Worm (Caenorhabditis elegans) whole organism, midembryonic: ENCODE measurements around the gene F46H6.5.

ENCODE experiments used
- T22C8.4 ChIP-seq: fragments of 200-800 bp; sonication (Bioruptor generic); IDR thresholded peaks from 2 replicates; pipeline ENCODE4 v1.3.6; 2022; ENCODE audit warnings: missing genetic modification characterization, missing compliant biosample characterization
- cog-1 ChIP-seq: sonication (generic microtip); optimal IDR thresholded peaks from 2 replicates; lab custom pipeline; 2016; ENCODE audit warnings: missing genetic modification characterization, missing compliant biosample characterization
- flt-1 ChIP-seq: fragments of 200-800 bp; sonication (Bioruptor generic); IDR thresholded peaks from 2 replicates; pipeline ENCODE4 v1.3.6; 2022; ENCODE audit warnings: missing genetic modification characterization, missing compliant biosample characterization
- klf-2 ChIP-seq: fragments of 200-800 bp; sonication (Bioruptor generic); conservative IDR thresholded peaks from 2 replicates; pipeline ENCODE4 v1.3.6; 2022; ENCODE audit warnings: missing genetic modification reagents, missing genetic modification characterization, missing compliant biosample characterization
- med-1 ChIP-seq: sonication (generic microtip); optimal IDR thresholded peaks from 2 replicates; lab custom pipeline; 2017; ENCODE audit warnings: missing genetic modification characterization, mild to moderate bottlenecking, missing compliant biosample characterization, antibody characterized with exemption, missing genetic modification reagents; ENCODE audit not compliant: insufficient read depth
- ztf-23 ChIP-seq: fragments of 200-800 bp; sonication (Bioruptor generic); IDR thresholded peaks from 2 replicates; pipeline ENCODE4 v1.3.6; 2022; ENCODE audit warnings: missing genetic modification reagents, missing genetic modification characterization, missing compliant biosample characterization
- ztf-29 ChIP-seq: fragments of 200-800 bp; sonication (Bioruptor generic); IDR thresholded peaks from 2 replicates; pipeline ENCODE4 v1.3.6; 2022; ENCODE audit warnings: missing genetic modification reagents, missing genetic modification characterization, missing compliant biosample characterization

DNA sequence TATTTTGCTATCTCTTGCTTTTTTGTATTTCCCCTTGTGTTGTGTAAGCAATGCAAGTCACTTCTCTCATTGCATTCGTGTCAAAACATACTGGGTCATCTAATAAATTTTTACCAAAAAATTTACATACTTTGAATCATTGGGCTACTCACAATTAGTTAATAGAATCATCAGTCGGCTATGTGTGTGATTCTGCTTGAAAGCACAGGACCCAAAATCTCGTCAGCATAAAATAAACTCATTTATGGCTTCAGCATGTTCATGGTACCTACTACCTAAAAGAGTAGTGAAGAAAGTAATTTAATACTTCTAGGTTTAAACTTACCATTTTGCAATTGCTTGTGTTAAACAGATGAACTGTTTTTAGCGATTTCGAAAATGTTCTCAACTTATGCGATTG is 34.4 kb upstream of the F46H6.5 start:
- TF ChIP-seq cog-1 (no peak), ztf-23 (no peak), T22C8.4 (GFP tag; lab: Robert Waterston, UW) (no peak), ztf-29 (no peak), klf-2 (GFP tag; lab: Robert Waterston, UW) (no peak), med-1 (GFP tag; lab: Kevin White, UChicago) (no peak), flt-1 (GFP tag; lab: Robert Waterston, UW) (no peak)
